Worm (Caenorhabditis elegans): ENCODE measurements around the gene bath-26.
"Not testable (repeated sequence)": the region's sequence is repeated elsewhere in the genome, so short reads cannot be mapped to it uniquely, and the experiment has no call there.

The bath-26 gene

DNA sequence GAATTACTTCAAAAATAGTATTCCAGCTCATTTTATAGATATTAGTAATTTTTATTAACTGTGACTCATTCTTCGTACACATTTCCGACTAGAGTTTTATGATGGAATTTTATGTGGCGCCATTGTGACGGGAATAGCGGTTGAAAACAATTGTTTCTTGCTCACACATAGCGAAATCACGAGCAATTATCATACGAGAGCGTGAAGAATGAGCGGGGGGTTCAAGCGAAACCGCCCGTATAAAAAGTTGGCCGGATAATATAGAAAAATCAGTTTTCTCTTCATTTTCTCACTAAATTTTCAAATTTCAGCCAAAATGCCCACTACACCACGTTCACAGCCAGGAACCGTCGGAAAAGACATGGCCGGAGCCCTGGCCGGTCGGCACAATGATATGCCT, 32.9 kb upstream of the bath-26 start, which contains the start of gene C08E3.1:
Gene C08E3.1, plus strand, starts transcription at position 301 of the 400 bp plus-strand sequence.
- not testable (repeated sequence) for TF ChIP-seq B0310.2 (tag; optimal IDR thresholded peaks at IDR 0.05); ama-1 (optimal IDR thresholded peaks at IDR 0.05); pes-1 (GFP tag; IDR thresholded peaks at IDR 0.05)

DNA sequence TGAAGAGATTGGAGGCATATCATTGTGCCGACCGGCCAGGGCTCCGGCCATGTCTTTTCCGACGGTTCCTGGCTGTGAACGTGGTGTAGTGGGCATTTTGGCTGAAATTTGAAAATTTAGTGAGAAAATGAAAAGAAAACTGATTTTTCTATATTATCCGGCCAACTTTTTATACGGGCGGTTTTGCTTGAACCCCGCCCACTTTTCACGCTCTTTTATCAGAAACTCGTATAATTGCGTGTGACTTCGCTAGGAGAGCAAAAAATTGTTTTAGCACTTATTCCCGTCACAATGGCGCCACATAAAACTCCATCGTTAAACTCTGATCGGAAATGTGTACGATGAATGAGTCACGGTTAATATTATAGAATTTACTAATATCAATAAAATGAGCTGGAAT, 31.7 kb upstream of the bath-26 start, which contains the start of gene C08E3.13:
Gene C08E3.13, minus strand, starts transcription at position 101 of the 400 bp plus-strand sequence.
- not testable (repeated sequence) for TF ChIP-seq pes-1 (GFP tag; IDR thresholded peaks at IDR 0.05); B0310.2 (tag; optimal IDR thresholded peaks at IDR 0.05); tbx-37 (GFP tag; conservative IDR thresholded peaks at IDR 0.05)

DNA sequence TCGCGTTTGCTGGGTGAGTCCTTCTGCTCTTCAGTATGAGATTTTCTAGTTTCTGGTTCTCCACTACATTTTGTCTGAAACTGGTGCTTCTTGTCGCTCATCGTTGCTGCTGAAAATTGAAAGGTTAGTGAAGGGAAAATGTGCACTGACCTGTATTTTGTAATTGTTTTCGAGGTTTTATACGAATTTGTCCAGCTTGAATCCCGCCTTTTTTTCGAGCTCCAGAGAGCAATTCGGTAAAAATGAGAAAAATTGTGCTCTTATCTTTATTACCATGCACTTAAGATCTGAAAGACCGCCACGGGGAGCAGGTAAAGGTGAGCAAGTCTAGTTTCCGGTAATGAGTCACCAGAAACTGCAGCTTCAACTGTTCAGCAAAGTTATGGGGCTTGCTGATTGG, 27.2 kb upstream of the bath-26 start, which contains the start of gene C08E3.15:
Gene C08E3.15, minus strand, starts transcription at position 101 of the 400 bp plus-strand sequence.
- not testable (repeated sequence) for TF ChIP-seq scrt-1 (GFP tag; IDR thresholded peaks at IDR 0.05); tbx-37 (GFP tag; conservative IDR thresholded peaks at IDR 0.05); ceh-36 (tag; optimal IDR thresholded peaks at IDR 0.05)

DNA sequence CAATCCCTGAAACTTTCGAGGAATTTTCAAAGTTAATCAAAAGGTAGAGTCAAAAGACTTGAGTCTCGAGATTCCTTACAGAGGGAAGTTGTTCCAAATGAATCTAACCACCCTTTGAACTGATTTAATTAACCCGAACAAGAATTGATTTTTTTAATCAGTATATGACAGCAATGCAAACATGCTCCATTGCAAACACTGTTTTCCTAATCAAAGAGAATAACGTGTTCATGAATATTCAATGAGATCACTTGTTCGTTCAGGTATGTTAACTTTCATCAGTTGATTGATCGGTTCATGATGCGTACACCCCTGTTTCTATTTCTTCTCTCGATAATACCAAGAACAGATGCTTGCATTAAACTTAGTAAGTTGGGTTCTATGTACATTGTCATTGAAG, 25.1 kb upstream of the bath-26 start, which contains the start of gene C08E3.14:
Gene C08E3.14, plus strand, starts transcription at position 301 of the 400 bp plus-strand sequence.
- TF ChIP-seq flt-1 (GFP tag; IDR thresholded peaks at IDR 0.05): no peak
- no peak for TF ChIP-seq ets-7 (tag; optimal IDR thresholded peaks at IDR 0.05)
- no peak for TF ChIP-seq ama-1 (optimal IDR thresholded peaks at IDR 0.05)
- no peak for TF ChIP-seq pes-1 (GFP tag; IDR thresholded peaks at IDR 0.05)
- no peak for TF ChIP-seq aly-1 (tag; optimal IDR thresholded peaks at IDR 0.05)
- no peak for TF ChIP-seq F13C5.2 (tag; optimal IDR thresholded peaks at IDR 0.05)
- TF ChIP-seq ceh-13 (GFP tag; optimal IDR thresholded peaks at IDR 0.05): no peak
- no peak for TF ChIP-seq tbx-11 (GFP tag; IDR thresholded peaks at IDR 0.05)
- TF ChIP-seq tra-4 (tag; optimal IDR thresholded peaks at IDR 0.05): no peak
- no peak for TF ChIP-seq hmbx-1 (tag; optimal IDR thresholded peaks at IDR 0.05)
- TF ChIP-seq scrt-1 (GFP tag; IDR thresholded peaks at IDR 0.05): no peak
- TF ChIP-seq hmg-4 (GFP tag; optimal IDR thresholded peaks at IDR 0.05): no peak
- no peak for TF ChIP-seq hnd-1 (tag; optimal IDR thresholded peaks at IDR 0.05)

DNA sequence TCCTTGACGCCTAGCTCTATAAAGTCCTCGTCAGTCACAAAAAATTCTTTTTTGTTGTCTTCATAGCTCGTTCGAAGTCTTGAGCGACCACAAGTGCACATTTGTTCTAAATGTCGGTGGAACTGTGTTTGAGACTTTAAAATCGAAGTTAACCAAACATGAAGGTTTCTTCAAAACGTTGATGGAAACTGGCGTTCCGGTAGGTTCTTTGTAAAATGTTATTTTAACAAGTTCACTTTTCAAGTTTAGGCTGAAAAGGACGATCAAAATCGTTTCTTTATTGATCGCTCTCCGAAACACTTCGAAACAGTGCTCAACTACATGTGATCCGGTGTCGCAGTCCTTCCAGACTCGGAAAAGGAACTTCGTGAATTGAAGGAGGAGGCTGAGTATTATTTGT, 24.0 kb upstream of the bath-26 start, which contains the start of gene fbxa-160:
Gene fbxa-160, minus strand, starts transcription at position 101 of the 400 bp plus-strand sequence.
- no peak for TF ChIP-seq hmbx-1 (tag; optimal IDR thresholded peaks at IDR 0.05)
- TF ChIP-seq ama-1 (optimal IDR thresholded peaks at IDR 0.05): no peak
- no peak for TF ChIP-seq pes-1 (GFP tag; IDR thresholded peaks at IDR 0.05)
- TF ChIP-seq F13C5.2 (tag; optimal IDR thresholded peaks at IDR 0.05): no peak
- TF ChIP-seq aly-1 (tag; optimal IDR thresholded peaks at IDR 0.05): no peak

DNA sequence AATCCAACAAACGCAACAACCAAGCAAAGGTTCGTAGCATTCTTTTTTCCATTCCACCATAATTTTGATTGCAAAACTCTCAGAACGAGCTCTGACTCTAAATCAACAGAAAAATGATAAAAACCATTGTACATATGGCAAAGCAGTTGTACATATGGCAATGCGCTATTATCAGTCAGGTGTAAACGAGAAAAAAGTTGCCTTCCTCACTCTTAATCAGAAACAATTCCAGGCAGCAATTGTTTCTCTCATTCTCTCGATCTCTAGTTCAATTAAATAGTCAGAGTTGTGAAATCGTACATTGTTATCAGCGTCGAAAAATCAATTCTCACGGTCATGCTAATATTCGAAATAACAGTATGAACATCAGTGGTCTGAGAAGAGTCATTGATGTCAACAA, 21.2 kb upstream of the bath-26 start:
- TF ChIP-seq scrt-1 (GFP tag; IDR thresholded peaks at IDR 0.05) (no peak), aly-1 (tag; optimal IDR thresholded peaks at IDR 0.05) (no peak), hmg-4 (GFP tag; optimal IDR thresholded peaks at IDR 0.05) (no peak), pes-1 (GFP tag; IDR thresholded peaks at IDR 0.05) (no peak), sea-1 (GFP tag; conservative IDR thresholded peaks at IDR 0.05) (no peak), tra-4 (tag; optimal IDR thresholded peaks at IDR 0.05) (no peak), B0310.2 (tag; optimal IDR thresholded peaks at IDR 0.05) (no peak), F13C5.2 (tag; optimal IDR thresholded peaks at IDR 0.05) (no peak), tbx-11 (GFP tag; IDR thresholded peaks at IDR 0.05) (no peak), flt-1 (GFP tag; IDR thresholded peaks at IDR 0.05) (no peak), hnd-1 (tag; optimal IDR thresholded peaks at IDR 0.05) (no peak), ets-7 (tag; optimal IDR thresholded peaks at IDR 0.05) (no peak), ama-1 (optimal IDR thresholded peaks at IDR 0.05) (no peak), ceh-13 (GFP tag; optimal IDR thresholded peaks at IDR 0.05) (no peak), tbx-37 (GFP tag; conservative IDR thresholded peaks at IDR 0.05) (no peak), ceh-36 (tag; optimal IDR thresholded peaks at IDR 0.05) (no peak), hmbx-1 (tag; optimal IDR thresholded peaks at IDR 0.05) (no peak)

DNA sequence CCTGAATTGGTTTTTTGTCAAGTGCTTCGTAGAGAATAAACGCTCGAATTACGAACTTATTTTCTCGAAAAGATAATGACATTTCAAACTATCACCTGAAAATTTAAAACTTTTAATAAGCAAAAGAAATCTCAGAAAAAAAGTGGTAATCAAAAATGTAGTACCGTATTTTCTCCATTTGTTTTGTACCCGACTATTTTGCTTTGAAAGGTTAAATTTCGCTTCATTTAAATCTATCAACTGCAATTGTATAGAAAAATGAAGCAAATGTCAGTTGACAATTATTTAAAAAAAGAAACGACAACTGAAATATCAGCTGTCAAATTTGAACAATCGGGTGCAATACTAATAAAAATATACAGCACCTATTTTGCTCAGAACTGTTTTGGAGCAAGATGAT, 20.6 kb upstream of the bath-26 start, which contains the start of gene fbxa-158:
Gene fbxa-158, minus strand, starts transcription at position 101 of the 400 bp plus-strand sequence.
- TF ChIP-seq flt-1 (GFP tag; IDR thresholded peaks at IDR 0.05): no peak
- TF ChIP-seq tra-4 (tag; optimal IDR thresholded peaks at IDR 0.05): no peak
- no peak for TF ChIP-seq tbx-11 (GFP tag; IDR thresholded peaks at IDR 0.05)

DNA sequence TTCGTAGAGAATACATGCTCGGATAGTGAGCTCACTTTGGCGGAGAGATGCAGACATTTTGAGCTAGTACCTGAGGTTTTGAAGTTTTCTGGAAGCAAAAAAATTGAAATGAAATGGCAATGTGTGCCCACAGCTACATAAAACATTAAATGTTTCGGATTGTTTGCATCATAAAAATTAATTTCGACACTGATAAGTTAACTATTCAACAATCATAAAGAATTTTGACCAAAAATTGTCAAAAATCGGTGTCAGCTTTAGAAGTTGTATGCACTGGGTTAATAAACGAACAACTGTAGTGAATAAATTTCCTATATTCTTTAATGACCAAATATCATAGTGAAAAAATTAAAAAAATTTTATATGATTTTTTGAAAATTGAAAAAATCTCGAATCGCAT, 18.4 kb upstream of the bath-26 start, which contains the start of gene fbxa-166:
Gene fbxa-166, minus strand, starts transcription at position 101 of the 400 bp plus-strand sequence.
- TF ChIP-seq aly-1 (tag; optimal IDR thresholded peaks at IDR 0.05): no peak
- no peak for TF ChIP-seq B0310.2 (tag; optimal IDR thresholded peaks at IDR 0.05)

DNA sequence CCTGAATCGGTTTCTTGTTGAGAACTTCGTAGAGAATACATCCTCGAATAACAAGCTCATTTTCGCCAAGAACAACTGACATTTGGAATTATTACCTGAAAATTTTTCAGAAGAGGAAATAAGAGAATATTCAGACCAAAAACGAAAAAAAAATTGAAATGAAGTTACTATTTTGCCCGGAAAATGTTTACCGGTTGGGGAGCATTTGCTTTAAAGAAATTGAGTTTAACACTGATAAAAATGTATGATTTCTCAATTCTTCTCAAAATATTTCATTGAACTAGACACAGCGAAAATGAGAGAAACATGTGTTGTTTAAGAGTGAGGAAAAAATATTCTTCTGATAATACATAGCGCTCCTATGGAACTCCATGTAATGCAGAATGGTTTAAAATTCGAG, 15.8 kb upstream of the bath-26 start, which contains the start of gene fbxa-165:
Gene fbxa-165, minus strand, starts transcription at position 101 of the 400 bp plus-strand sequence.
- no peak for TF ChIP-seq hnd-1 (tag; optimal IDR thresholded peaks at IDR 0.05)
- no peak for TF ChIP-seq ceh-13 (GFP tag; optimal IDR thresholded peaks at IDR 0.05)
- no peak for TF ChIP-seq hmg-4 (GFP tag; optimal IDR thresholded peaks at IDR 0.05)
- TF ChIP-seq tbx-37 (GFP tag; conservative IDR thresholded peaks at IDR 0.05): no peak
- no peak for TF ChIP-seq scrt-1 (GFP tag; IDR thresholded peaks at IDR 0.05)
- TF ChIP-seq tbx-11 (GFP tag; IDR thresholded peaks at IDR 0.05): no peak
- no peak for TF ChIP-seq ama-1 (optimal IDR thresholded peaks at IDR 0.05)
- no peak for TF ChIP-seq sea-1 (GFP tag; conservative IDR thresholded peaks at IDR 0.05)
- TF ChIP-seq hmbx-1 (tag; optimal IDR thresholded peaks at IDR 0.05): no peak
- TF ChIP-seq F13C5.2 (tag; optimal IDR thresholded peaks at IDR 0.05): no peak
- no peak for TF ChIP-seq tra-4 (tag; optimal IDR thresholded peaks at IDR 0.05)
- TF ChIP-seq aly-1 (tag; optimal IDR thresholded peaks at IDR 0.05): no peak
- TF ChIP-seq ets-7 (tag; optimal IDR thresholded peaks at IDR 0.05): no peak
